Fruit fly (Drosophila melanogaster) whole organism, embryonic: ENCODE results near the gene raw.

Experiments used
- ATbp ChIP-seq: fragments of 200-800 bp; sonication (Bioruptor generic); optimal IDR thresholded peaks from 2 replicates; lab custom pipeline; 2017; ENCODE audit warnings: missing biosample characterization, mild to moderate bottlenecking, missing genetic modification characterization, missing genetic modification reagents
- Bgb ChIP-seq: fragments of 200-800 bp; sonication (Bioruptor generic); IDR thresholded peaks from 2 replicates; pipeline ENCODE4 v1.3.6; 2022; ENCODE audit warnings: missing biosample characterization, missing genetic modification characterization; ENCODE audit not compliant: partially characterized antibody
- C15 ChIP-seq: fragments of 200-800 bp; sonication (Bioruptor generic); IDR thresholded peaks from 3 replicates; pipeline ENCODE4 v1.3.6; 2022; ENCODE audit warnings: missing biosample characterization, missing genetic modification characterization
- CG10462 ChIP-seq: fragments of 200-800 bp; sonication (Bioruptor generic); optimal IDR thresholded peaks from 2 replicates; lab custom pipeline; 2016; ENCODE audit warnings: missing biosample characterization, missing genetic modification characterization
- CG10565 ChIP-seq: fragments of 200-800 bp; sonication (Bioruptor generic); optimal IDR thresholded peaks from 3 replicates; lab custom pipeline; 2016; ENCODE audit warnings: missing biosample characterization, mild to moderate bottlenecking, missing genetic modification characterization
- CG12219 ChIP-seq: fragments of 200-800 bp; sonication (Bioruptor generic); optimal IDR thresholded peaks from 3 replicates; lab custom pipeline; 2018; ENCODE audit warnings: missing biosample characterization, mild to moderate bottlenecking, missing genetic modification characterization
- CG17328 ChIP-seq: fragments of 200-800 bp; sonication (Bioruptor generic); IDR thresholded peaks from 2 replicates; pipeline ENCODE4 v1.3.6; 2022; ENCODE audit warnings: missing biosample characterization, missing genetic modification characterization
- CG17359 ChIP-seq: fragments of 200-800 bp; sonication (Bioruptor generic); optimal IDR thresholded peaks from 3 replicates; lab custom pipeline; 2018; ENCODE audit warnings: missing biosample characterization, mild to moderate bottlenecking, missing genetic modification characterization, moderate library complexity
- CG17385 ChIP-seq: fragments of 200-800 bp; sonication (Bioruptor generic); optimal IDR thresholded peaks from 3 replicates; lab custom pipeline; 2018; ENCODE audit warnings: missing biosample characterization, mild to moderate bottlenecking, missing genetic modification characterization
- CG2202 ChIP-seq: fragments of 200-800 bp; sonication (Bioruptor generic); optimal IDR thresholded peaks from 2 replicates; lab custom pipeline; 2018; ENCODE audit warnings: missing biosample characterization, mild to moderate bottlenecking, missing genetic modification characterization
- CG3281 ChIP-seq: fragments of 200-800 bp; sonication (Bioruptor generic); optimal IDR thresholded peaks from 3 replicates; lab custom pipeline; 2017; ENCODE audit warnings: missing biosample characterization, mild to moderate bottlenecking, missing genetic modification characterization
- CG33557 ChIP-seq: fragments of 200-800 bp; sonication (Bioruptor generic); optimal IDR thresholded peaks from 2 replicates; lab custom pipeline; 2019; ENCODE audit warnings: missing biosample characterization, mild to moderate bottlenecking, missing genetic modification characterization, moderate library complexity
- CG4730 ChIP-seq: fragments of 200-800 bp; sonication (Bioruptor generic); IDR thresholded peaks from 2 replicates; pipeline ENCODE4 v1.3.6; 2022; ENCODE audit warnings: missing biosample characterization, missing genetic modification characterization
- CG5180 ChIP-seq: fragments of 200-800 bp; sonication (Bioruptor generic); optimal IDR thresholded peaks from 3 replicates; lab custom pipeline; 2017; ENCODE audit warnings: missing biosample characterization, missing genetic modification characterization, mild to moderate bottlenecking, moderate library complexity, missing genetic modification reagents
- CG6254 ChIP-seq: fragments of 200-800 bp; sonication (Bioruptor generic); optimal IDR thresholded peaks from 3 replicates; lab custom pipeline; 2017; ENCODE audit warnings: mild to moderate bottlenecking, missing biosample characterization, missing genetic modification reagents, missing genetic modification characterization
- CG7556 ChIP-seq: fragments of 200-800 bp; sonication (Bioruptor generic); optimal IDR thresholded peaks from 2 replicates; lab custom pipeline; 2017; ENCODE audit warnings: missing biosample characterization, mild to moderate bottlenecking, missing genetic modification characterization
- CG9727 ChIP-seq: fragments of 200-800 bp; sonication (Bioruptor generic); optimal IDR thresholded peaks from 3 replicates; lab custom pipeline; 2017; ENCODE audit warnings: missing biosample characterization, mild to moderate bottlenecking, missing genetic modification characterization
- CG9817 ChIP-seq: fragments of 200-800 bp; sonication (Bioruptor generic); optimal IDR thresholded peaks from 2 replicates; lab custom pipeline; 2018; ENCODE audit warnings: missing biosample characterization, mild to moderate bottlenecking, missing genetic modification characterization, moderate library complexity
- CG9932 ChIP-seq: fragments of 200-800 bp; sonication (Bioruptor generic); IDR thresholded peaks from 2 replicates; pipeline ENCODE4 v1.3.6; 2022; ENCODE audit warnings: missing biosample characterization, missing genetic modification characterization
- CkIIα-i1 ChIP-seq: fragments of 200-800 bp; sonication (Bioruptor generic); IDR thresholded peaks from 2 replicates; pipeline ENCODE4 v1.3.6; 2022; ENCODE audit warnings: missing biosample characterization, missing genetic modification characterization
- D19B ChIP-seq: fragments of 200-800 bp; sonication (Bioruptor generic); optimal IDR thresholded peaks from 2 replicates; lab custom pipeline; 2017; ENCODE audit warnings: missing biosample characterization, mild to moderate bottlenecking, missing genetic modification characterization
- HLH3B ChIP-seq: fragments of 200-800 bp; sonication (Bioruptor generic); IDR thresholded peaks from 2 replicates; pipeline ENCODE4 v1.3.6; 2022; ENCODE audit warnings: missing biosample characterization, missing genetic modification characterization
- HmgZ ChIP-seq: fragments of 200-800 bp; sonication (Bioruptor generic); optimal IDR thresholded peaks from 2 replicates; lab custom pipeline; 2018; ENCODE audit warnings: missing biosample characterization, mild to moderate bottlenecking, missing genetic modification characterization
- Mad ChIP-seq: fragments of 200-800 bp; sonication (Bioruptor generic); optimal IDR thresholded peaks from 2 replicates; lab custom pipeline; 2016; ENCODE audit warnings: missing biosample characterization, missing genetic modification characterization
- Nf-YA ChIP-seq: fragments of 200-800 bp; sonication (Bioruptor generic); IDR thresholded peaks from 2 replicates; pipeline ENCODE4 v1.3.6; 2022; ENCODE audit warnings: missing biosample characterization, missing genetic modification characterization
- Oli ChIP-seq: fragments of 200-800 bp; sonication (Bioruptor generic); optimal IDR thresholded peaks from 2 replicates; lab custom pipeline; 2018; ENCODE audit warnings: missing biosample characterization, mild to moderate bottlenecking, missing genetic modification characterization, moderate library complexity
- Xrp1 ChIP-seq: fragments of 200-800 bp; sonication (Bioruptor generic); IDR thresholded peaks from 2 replicates; pipeline ENCODE4 v1.3.6; 2022; ENCODE audit warnings: missing biosample characterization, missing genetic modification characterization
- ato ChIP-seq: fragments of 200-800 bp; sonication (Bioruptor generic); IDR thresholded peaks from 2 replicates; pipeline ENCODE4 v1.3.6; 2022; ENCODE audit warnings: missing biosample characterization, missing genetic modification characterization; ENCODE audit not compliant: partially characterized antibody
- bowl ChIP-seq: fragments of 200-800 bp; sonication (Bioruptor generic); IDR thresholded peaks from 2 replicates; pipeline ENCODE4 v1.3.6; 2022; ENCODE audit warnings: missing biosample characterization, missing genetic modification characterization
- cad ChIP-seq: fragments of >200 bp; optimal IDR thresholded peaks from 2 replicates; lab custom pipeline; 2017; ENCODE audit warnings: missing biosample characterization, missing genetic modification characterization
- dysf ChIP-seq: fragments of 200-800 bp; sonication (Bioruptor generic); IDR thresholded peaks from 3 replicates; pipeline ENCODE4 v1.3.6; 2022; ENCODE audit warnings: missing biosample characterization, missing genetic modification characterization
- eyg ChIP-seq: fragments of 200-800 bp; sonication (Bioruptor generic); optimal IDR thresholded peaks from 3 replicates; lab custom pipeline; 2016; ENCODE audit warnings: missing biosample characterization, missing genetic modification characterization
- fru ChIP-seq: fragments of >200 bp; optimal IDR thresholded peaks from 2 replicates; lab custom pipeline; 2017
- grau ChIP-seq: fragments of 200-800 bp; optimal IDR thresholded peaks from 3 replicates; lab custom pipeline; 2019; ENCODE audit warnings: missing biosample characterization, mild to moderate bottlenecking, missing genetic modification characterization, moderate library complexity
- gt ChIP-seq: fragments of 200-800 bp; sonication (Bioruptor generic); IDR thresholded peaks from 2 replicates; pipeline ENCODE4 v1.3.6; 2022; ENCODE audit warnings: missing biosample characterization, missing genetic modification characterization
- hb ChIP-seq: fragments of 200-800 bp; sonication (Bioruptor generic); IDR thresholded peaks from 3 replicates; pipeline ENCODE4 v1.3.6; 2022; ENCODE audit warnings: missing biosample characterization, missing genetic modification characterization; ENCODE audit not compliant: partially characterized antibody
- inv ChIP-seq: fragments of 200-800 bp; sonication (Bioruptor generic); IDR thresholded peaks from 2 replicates; pipeline ENCODE4 v1.3.6; 2022; ENCODE audit warnings: missing biosample characterization, missing genetic modification characterization; ENCODE audit not compliant: partially characterized antibody
- jing ChIP-seq: fragments of 200-800 bp; sonication (Bioruptor generic); optimal IDR thresholded peaks from 2 replicates; lab custom pipeline; 2018; ENCODE audit warnings: missing biosample characterization, mild to moderate bottlenecking, missing genetic modification characterization
- lbe ChIP-seq: fragments of 200-800 bp; sonication (Bioruptor generic); optimal IDR thresholded peaks from 2 replicates; lab custom pipeline; 2016; ENCODE audit warnings: missing biosample characterization, mild to moderate bottlenecking, missing genetic modification characterization
- nerfin-1 ChIP-seq: fragments of 200-800 bp; sonication (Bioruptor generic); optimal IDR thresholded peaks from 3 replicates; lab custom pipeline; 2019; ENCODE audit warnings: missing biosample characterization, mild to moderate bottlenecking, missing genetic modification characterization, moderate library complexity
- pho ChIP-seq: fragments of 200-800 bp; sonication (Bioruptor generic); optimal IDR thresholded peaks from 2 replicates; lab custom pipeline; 2016; ENCODE audit warnings: missing biosample characterization, missing genetic modification characterization
- prd ChIP-seq, 3 experiments: fragments of >200 bp in 2 of 3; fragments of 200-800 bp in 1 of 3; sonication (Bioruptor generic) in 1 of 3; optimal IDR thresholded peaks in 2 of 3; IDR thresholded peaks in 1 of 3; 2 replicates in 2 of 3; 3 replicates in 1 of 3; pipeline versions ENCODE4 v1.3.6 to Lab custom; 2017 to 2022; ENCODE audit warnings: missing biosample characterization in 1 of 3, missing genetic modification characterization in 1 of 3
- ranshi ChIP-seq: fragments of 200-800 bp; sonication (Bioruptor generic); IDR thresholded peaks from 2 replicates; pipeline ENCODE4 v1.3.6; 2022; ENCODE audit warnings: missing biosample characterization, missing genetic modification characterization
- row ChIP-seq: fragments of 200-800 bp; sonication (Bioruptor generic); IDR thresholded peaks from 3 replicates; pipeline ENCODE4 v1.3.6; 2022; ENCODE audit warnings: missing biosample characterization, missing genetic modification characterization
- scrt ChIP-seq: fragments of 200-800 bp; sonication (Bioruptor generic); optimal IDR thresholded peaks from 2 replicates; lab custom pipeline; 2018; ENCODE audit warnings: missing biosample characterization, mild to moderate bottlenecking, missing genetic modification characterization, moderate library complexity
- sens ChIP-seq: fragments of 200-800 bp; sonication (Bioruptor generic); peaks from one replicate; lab custom pipeline; 2016; ENCODE audit warnings: missing biosample characterization, missing genetic modification characterization
- sima ChIP-seq: fragments of 200-800 bp; sonication (Bioruptor generic); optimal IDR thresholded peaks from 2 replicates; lab custom pipeline; 2016; ENCODE audit warnings: missing biosample characterization, missing genetic modification characterization
- slou ChIP-seq: fragments of 200-800 bp; sonication (Bioruptor generic); optimal IDR thresholded peaks from 3 replicates; lab custom pipeline; 2016; ENCODE audit warnings: missing biosample characterization, missing genetic modification characterization
- vfl ChIP-seq: fragments of 200-800 bp; sonication (Bioruptor generic); optimal IDR thresholded peaks from 2 replicates; lab custom pipeline; 2016; ENCODE audit warnings: missing biosample characterization, missing genetic modification characterization
- wor ChIP-seq: fragments of 200-800 bp; sonication (Bioruptor generic); IDR thresholded peaks from 2 replicates; pipeline ENCODE4 v1.3.6; 2022; ENCODE audit warnings: missing biosample characterization, missing genetic modification characterization
- zen ChIP-seq: fragments of 200-800 bp; sonication (Bioruptor generic); optimal IDR thresholded peaks from 3 replicates; lab custom pipeline; 2018; ENCODE audit warnings: missing biosample characterization, mild to moderate bottlenecking, missing genetic modification characterization, moderate library complexity
- zfh1 ChIP-seq: fragments of 200-800 bp; sonication (Bioruptor generic); IDR thresholded peaks from 3 replicates; pipeline ENCODE4 v1.3.6; 2022; ENCODE audit warnings: missing biosample characterization, missing genetic modification characterization

The raw gene

DNA sequence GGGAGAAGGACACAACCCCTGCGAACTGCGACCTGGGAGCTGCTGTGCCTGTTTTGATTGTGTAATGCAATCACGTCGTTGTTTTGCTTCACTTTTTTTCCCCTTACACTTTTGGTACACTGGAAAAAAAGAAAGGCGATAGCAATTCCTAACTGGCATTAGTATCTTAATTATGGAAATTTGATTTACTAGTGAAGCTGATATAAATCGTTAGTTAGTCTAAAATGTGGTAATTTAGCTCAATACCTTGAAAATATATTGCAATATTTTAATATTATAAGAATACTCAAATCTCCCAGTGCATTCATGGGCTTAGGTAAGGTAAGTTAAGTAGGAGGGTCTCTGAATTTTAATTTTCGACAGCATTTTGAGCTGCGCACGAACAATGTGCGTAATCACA is 47.1 kb upstream of the raw start (continued):
- no peak for TF ChIP-seq eyg
- TF ChIP-seq vfl, result no peak
- TF ChIP-seq D19B, result no peak
- TF ChIP-seq CG7556, result no peak
- TF ChIP-seq Nf-YA (GFP tag; lab: Robert Waterston, UW), result no peak
- no peak for TF ChIP-seq CG12219 (GFP tag; lab: Kevin White, UChicago)
- TF ChIP-seq bowl (GFP tag; lab: Robert Waterston, UW), result no peak
- TF ChIP-seq hb (GFP tag; lab: Robert Waterston, UW), result no peak
- TF ChIP-seq CkIIα-i1 (GFP tag; lab: Robert Waterston, UW), result no peak
- peak; percentile 20 for TF ChIP-seq Oli
- TF ChIP-seq Mad (GFP tag; lab: Kevin White, UChicago), result no peak
- TF ChIP-seq pho (GFP tag; lab: Kevin White, UChicago), result no peak
- no peak for TF ChIP-seq Bgb (GFP tag; lab: Robert Waterston, UW)
- TF ChIP-seq CG6254 (GFP tag; lab: Kevin White, UChicago), result peak; percentile 7
- TF ChIP-seq CG2202 (tag; lab: Kevin White, UChicago), result peak; percentile 10
- no peak for TF ChIP-seq CG4730 (GFP tag; lab: Robert Waterston, UW)
- TF ChIP-seq scrt (GFP tag; lab: Kevin White, UChicago), result no peak
- TF ChIP-seq sima (GFP tag; lab: Kevin White, UChicago), result no peak
- no peak for TF ChIP-seq CG9817
- TF ChIP-seq nerfin-1 (tag; lab: Kevin White, UChicago), result no peak
- no peak for TF ChIP-seq cad (GFP tag; lab: Kevin White, UChicago)
- no peak for TF ChIP-seq CG3281 (GFP tag; lab: Kevin White, UChicago)
- TF ChIP-seq wor (GFP tag; lab: Robert Waterston, UW), result no peak
- no peak for TF ChIP-seq fru (lab: Kevin White, UChicago)
- TF ChIP-seq ranshi (GFP tag; lab: Robert Waterston, UW), result no peak
- peak; percentile 77 for TF ChIP-seq sens (GFP tag; lab: Kevin White, UChicago)
- peak; percentile 7 for TF ChIP-seq CG17385 (GFP tag; lab: Kevin White, UChicago)
- TF ChIP-seq CG9932 (GFP tag; lab: Robert Waterston, UW), result no peak
- TF ChIP-seq inv (GFP tag; lab: Robert Waterston, UW), result no peak
- TF ChIP-seq CG5180 (GFP tag; lab: Kevin White, UChicago), result no peak
- no peak for TF ChIP-seq prd (optimal IDR thresholded peaks at IDR 0.05; lab: Kevin White, UChicago)
- TF ChIP-seq prd (GFP tag; IDR thresholded peaks at IDR 0.05; lab: Robert Waterston, UW), result peak; percentile 45; the same call in 1 of the 3 replicates
- TF ChIP-seq zen (tag; lab: Kevin White, UChicago), result no peak
- peak; percentile 46; the same call in 1 of the 2 replicates for TF ChIP-seq Xrp1 (GFP tag; lab: Robert Waterston, UW)
- TF ChIP-seq zfh1 (GFP tag; lab: Robert Waterston, UW), result peak; percentile 66; the same call in 2 of the 3 replicates
- TF ChIP-seq CG10462 (GFP tag; lab: Kevin White, UChicago), result no peak
- no peak for TF ChIP-seq gt (GFP tag; lab: Robert Waterston, UW)
- TF ChIP-seq grau (tag; lab: Kevin White, UChicago), result peak; percentile 42
- no peak for TF ChIP-seq dysf (GFP tag; lab: Robert Waterston, UW)
- TF ChIP-seq HmgZ (tag; lab: Kevin White, UChicago), result no peak
- TF ChIP-seq jing, result no peak
- TF ChIP-seq CG9727 (GFP tag; lab: Kevin White, UChicago), result peak; percentile 41
- peak; percentile 8 for TF ChIP-seq CG33557 (GFP tag; lab: Kevin White, UChicago)
- TF ChIP-seq ATbp, result peak; percentile 7
- 0 out of 2 replicates have a peak, but pooled peaks have one; percentile 29 for TF ChIP-seq HLH3B (GFP tag; lab: Robert Waterston, UW)
- TF ChIP-seq row (GFP tag; lab: Robert Waterston, UW), result no peak; the same call in 2 of the 3 replicates
- no peak for TF ChIP-seq ato (GFP tag; lab: Robert Waterston, UW)
- TF ChIP-seq CG17359, result no peak
- TF ChIP-seq C15 (GFP tag; lab: Robert Waterston, UW), result no peak
- no peak for TF ChIP-seq CG17328 (GFP tag; lab: Robert Waterston, UW)
- TF ChIP-seq slou (GFP tag; lab: Kevin White, UChicago), result no peak
- TF ChIP-seq lbe (GFP tag; lab: Kevin White, UChicago), result no peak
- no peak for TF ChIP-seq CG10565 (GFP tag; lab: Kevin White, UChicago)
